Fruit fly (Drosophila melanogaster) whole organism, adult: ENCODE data around the gene Nedd4.

Source experiments
- CG11617 ChIP-seq: fragments of 200-800 bp; sonication (Bioruptor generic); optimal IDR thresholded peaks from 2 replicates; lab custom pipeline; 2017; ENCODE audit warnings: mild to moderate bottlenecking, missing biosample characterization, missing genetic modification reagents, missing genetic modification characterization
- CG12768 ChIP-seq: fragments of 200-800 bp; sonication (Bioruptor generic); optimal IDR thresholded peaks from 2 replicates; lab custom pipeline; 2017; ENCODE audit warnings: missing biosample characterization, missing genetic modification characterization, mild to moderate bottlenecking, moderate library complexity, missing genetic modification reagents
- CG14711 ChIP-seq: fragments of 200-800 bp; sonication (Bioruptor generic); optimal IDR thresholded peaks from 2 replicates; lab custom pipeline; 2018; ENCODE audit warnings: missing biosample characterization, mild to moderate bottlenecking, missing genetic modification characterization, moderate library complexity
- CG1620 ChIP-seq: fragments of 200-800 bp; sonication (Bioruptor generic); optimal IDR thresholded peaks from 2 replicates; lab custom pipeline; 2016; ENCODE audit warnings: missing biosample characterization, missing genetic modification characterization
- CG33017 ChIP-seq: fragments of 200-800 bp; sonication (Bioruptor generic); optimal IDR thresholded peaks from 2 replicates; lab custom pipeline; 2018; ENCODE audit warnings: missing biosample characterization, mild to moderate bottlenecking, missing genetic modification characterization, moderate library complexity
- CG5204 ChIP-seq: fragments of 200-800 bp; sonication (Bioruptor generic); optimal IDR thresholded peaks from 2 replicates; lab custom pipeline; 2016; ENCODE audit warnings: missing biosample characterization, missing genetic modification characterization
- CG7045 ChIP-seq: fragments of 200-800 bp; sonication (Bioruptor generic); optimal IDR thresholded peaks from 2 replicates; lab custom pipeline; 2017; ENCODE audit warnings: missing biosample characterization, mild to moderate bottlenecking, missing genetic modification characterization
- CG7101 ChIP-seq: fragments of 200-800 bp; sonication (Bioruptor generic); optimal IDR thresholded peaks from 2 replicates; lab custom pipeline; 2018; ENCODE audit warnings: missing biosample characterization, mild to moderate bottlenecking, missing genetic modification characterization, moderate library complexity
- Clk ChIP-seq: fragments of 200-800 bp; sonication (Bioruptor generic); optimal IDR thresholded peaks from 2 replicates; lab custom pipeline; 2017; ENCODE audit warnings: missing biosample characterization, missing genetic modification characterization
- Crg-1 ChIP-seq: fragments of 200-800 bp; sonication (Bioruptor generic); optimal IDR thresholded peaks from 2 replicates; lab custom pipeline; 2016; ENCODE audit warnings: missing biosample characterization, missing genetic modification characterization
- Hr96 ChIP-seq: fragments of 200-800 bp; sonication (Bioruptor generic); optimal IDR thresholded peaks from 2 replicates; lab custom pipeline; 2016; ENCODE audit warnings: missing biosample characterization, missing genetic modification characterization
- Mnt ChIP-seq: fragments of 200-800 bp; sonication (Bioruptor generic); optimal IDR thresholded peaks from 2 replicates; lab custom pipeline; 2016; ENCODE audit warnings: missing biosample characterization, mild to moderate bottlenecking, missing genetic modification characterization
- bab1 ChIP-seq: fragments of 200-800 bp; sonication (Bioruptor generic); optimal IDR thresholded peaks from 3 replicates; lab custom pipeline; 2019; ENCODE audit warnings: missing biosample characterization, mild to moderate bottlenecking, missing genetic modification characterization, moderate library complexity
- cic ChIP-seq: fragments of 200-800 bp; sonication (Bioruptor generic); optimal IDR thresholded peaks from 2 replicates; lab custom pipeline; 2017; ENCODE audit warnings: missing biosample characterization, mild to moderate bottlenecking, missing genetic modification characterization, moderate library complexity
- cnc ChIP-seq, 2 experiments: fragments of >200 bp; optimal IDR thresholded peaks; 2 replicates each; lab custom pipeline; 2017
- kay ChIP-seq: fragments of 200-800 bp; sonication (Bioruptor generic); peaks from one replicate; lab custom pipeline; 2016; ENCODE audit warnings: missing biosample characterization, missing genetic modification characterization, borderline replicate concordance
- ovo ChIP-seq: fragments of 200-800 bp; sonication (Bioruptor generic); optimal IDR thresholded peaks from 2 replicates; lab custom pipeline; 2016; ENCODE audit warnings: missing biosample characterization, missing genetic modification characterization
- pad ChIP-seq: fragments of 200-800 bp; sonication (Bioruptor generic); optimal IDR thresholded peaks from 3 replicates; lab custom pipeline; 2017; ENCODE audit warnings: missing biosample characterization, missing genetic modification characterization, mild to moderate bottlenecking, moderate library complexity, missing genetic modification reagents
- tj ChIP-seq: fragments of 200-800 bp; sonication (Bioruptor generic); optimal IDR thresholded peaks from 3 replicates; lab custom pipeline; 2017; ENCODE audit warnings: missing biosample characterization, mild to moderate bottlenecking, missing genetic modification characterization, moderate library complexity
- toe ChIP-seq: fragments of 200-800 bp; sonication (Bioruptor generic); optimal IDR thresholded peaks from 2 replicates; lab custom pipeline; 2016; ENCODE audit warnings: missing biosample characterization, missing genetic modification characterization

Gene Nedd4

dm6 chr3L:17570547-17570873 lies 40.6 kb downstream of the Nedd4 start:
- TF ChIP-seq kay (GFP tag; lab: Kevin White, UChicago) (peak; percentile 83), bab1 (GFP tag; lab: Kevin White, UChicago) (no peak), CG33017 (no peak), tj (GFP tag; lab: Kevin White, UChicago) (peak; percentile 37)

- no peak for TF ChIP-seq cnc (optimal IDR thresholded peaks at IDR 0.05; lab: Kevin White, UChicago)
- peak; percentile 21 for TF ChIP-seq tj (GFP tag; lab: Kevin White, UChicago)
- no peak for TF ChIP-seq CG11617 (GFP tag; lab: Kevin White, UChicago)
- TF ChIP-seq CG14711 (tag; lab: Kevin White, UChicago) = no peak
- peak; percentile 34 for TF ChIP-seq cic (GFP tag; lab: Kevin White, UChicago)
- TF ChIP-seq CG7045 = peak; percentile 7
- no peak for TF ChIP-seq kay (GFP tag; lab: Kevin White, UChicago)
- TF ChIP-seq CG12768 (GFP tag; lab: Kevin White, UChicago) = peak; percentile 30
Observed at dm6 chr3L:17572090-17572489, 42.2 kb downstream of the Nedd4 start.

dm6 chr3L:17573823-17574222 lies 43.9 kb downstream of the Nedd4 start:
- TF ChIP-seq CG7101 (tag; lab: Kevin White, UChicago) = peak; percentile 3
- TF ChIP-seq toe (GFP tag; lab: Kevin White, UChicago) = no peak
- no peak for TF ChIP-seq bab1 (GFP tag; lab: Kevin White, UChicago)
- TF ChIP-seq CG14711 (tag; lab: Kevin White, UChicago) = no peak
- peak; percentile 35 for TF ChIP-seq Mnt (GFP tag; lab: Kevin White, UChicago)
- peak; percentile 52 for TF ChIP-seq pad
- peak; percentile 0 for TF ChIP-seq ovo (GFP tag; lab: Kevin White, UChicago)
- no peak for TF ChIP-seq CG5204 (GFP tag; lab: Kevin White, UChicago)
- TF ChIP-seq CG1620 (GFP tag; lab: Kevin White, UChicago) = no peak
- TF ChIP-seq CG11617 (GFP tag; lab: Kevin White, UChicago) = no peak
- TF ChIP-seq cnc (optimal IDR thresholded peaks at IDR 0.05; lab: Kevin White, UChicago) = no peak
- no peak for TF ChIP-seq Crg-1 (GFP tag; lab: Kevin White, UChicago)
- TF ChIP-seq Clk (GFP tag; lab: Kevin White, UChicago) = no peak
- peak; percentile 81 for TF ChIP-seq cic (GFP tag; lab: Kevin White, UChicago)
- peak; percentile 56 for TF ChIP-seq CG12768 (GFP tag; lab: Kevin White, UChicago)
- peak; percentile 62 for TF ChIP-seq tj (GFP tag; lab: Kevin White, UChicago)
- peak; percentile 23 for TF ChIP-seq kay (GFP tag; lab: Kevin White, UChicago)

dm6 chr3L:17576093-17576885 lies 46.4 kb downstream of the Nedd4 start:
- no peak for TF ChIP-seq CG33017
- TF ChIP-seq CG11617 (GFP tag; lab: Kevin White, UChicago) = no peak
- peak; percentile 69 for TF ChIP-seq pad
- peak; percentile 11 for TF ChIP-seq Hr96 (GFP tag; lab: Kevin White, UChicago)
- TF ChIP-seq CG12768 (GFP tag; lab: Kevin White, UChicago) = peak; percentile 58
- no peak for TF ChIP-seq CG5204 (GFP tag; lab: Kevin White, UChicago)
- no peak for TF ChIP-seq kay (GFP tag; lab: Kevin White, UChicago)
- TF ChIP-seq cnc (optimal IDR thresholded peaks at IDR 0.05; lab: Kevin White, UChicago) = no peak
- no peak for TF ChIP-seq bab1 (GFP tag; lab: Kevin White, UChicago)
- no peak for TF ChIP-seq CG14711 (tag; lab: Kevin White, UChicago)
- no peak for TF ChIP-seq ovo (GFP tag; lab: Kevin White, UChicago)
- TF ChIP-seq Crg-1 (GFP tag; lab: Kevin White, UChicago) = no peak
- no peak for TF ChIP-seq toe (GFP tag; lab: Kevin White, UChicago)
- peak; percentile 27 for TF ChIP-seq CG7045
- TF ChIP-seq Clk (GFP tag; lab: Kevin White, UChicago) = no peak
- TF ChIP-seq CG7101 (tag; lab: Kevin White, UChicago) = no peak
- peak; percentile 97 for TF ChIP-seq tj (GFP tag; lab: Kevin White, UChicago)
- TF ChIP-seq CG1620 (GFP tag; lab: Kevin White, UChicago) = no peak
- TF ChIP-seq Mnt (GFP tag; lab: Kevin White, UChicago) = peak; percentile 23
- TF ChIP-seq cic (GFP tag; lab: Kevin White, UChicago) = peak; percentile 63

- TF ChIP-seq Clk (GFP tag; lab: Kevin White, UChicago) = no peak
- no peak for TF ChIP-seq cnc (optimal IDR thresholded peaks at IDR 0.05; lab: Kevin White, UChicago)
- no peak for TF ChIP-seq CG12768 (GFP tag; lab: Kevin White, UChicago)
- TF ChIP-seq tj (GFP tag; lab: Kevin White, UChicago) = no peak
- no peak for TF ChIP-seq Crg-1 (GFP tag; lab: Kevin White, UChicago)
- no peak for TF ChIP-seq kay (GFP tag; lab: Kevin White, UChicago)
- TF ChIP-seq CG33017 = no peak
- TF ChIP-seq CG1620 (GFP tag; lab: Kevin White, UChicago) = no peak
- no peak for TF ChIP-seq pad
- no peak for TF ChIP-seq Mnt (GFP tag; lab: Kevin White, UChicago)
- TF ChIP-seq ovo (GFP tag; lab: Kevin White, UChicago) = no peak
- no peak for TF ChIP-seq toe (GFP tag; lab: Kevin White, UChicago)
- no peak for TF ChIP-seq CG5204 (GFP tag; lab: Kevin White, UChicago)
Observed at dm6 chr3L:17576886-17577271, 47.0 kb downstream of the Nedd4 start.
